Fruit fly (Drosophila melanogaster) whole organism, embryonic: ENCODE data around the gene tomb.
A peak's percentile ranks its signal among the peaks of the same experiment; 100 is the strongest.

Source experiments
- BtbVII ChIP-seq: fragments of 200-800 bp; sonication (Bioruptor generic); optimal IDR thresholded peaks from 3 replicates; lab custom pipeline; 2017; ENCODE audit warnings: missing biosample characterization, mild to moderate bottlenecking, missing genetic modification characterization
- CG10366 ChIP-seq: fragments of 200-800 bp; sonication (Bioruptor generic); IDR thresholded peaks from 2 replicates; pipeline ENCODE4 v1.3.6; 2022; ENCODE audit warnings: missing biosample characterization, missing genetic modification characterization
- CG11723 ChIP-seq: fragments of 200-800 bp; sonication (Bioruptor generic); optimal IDR thresholded peaks from 2 replicates; lab custom pipeline; 2017; ENCODE audit warnings: missing biosample characterization, mild to moderate bottlenecking, missing genetic modification characterization
- CG12071 ChIP-seq: fragments of 200-800 bp; sonication (Bioruptor generic); optimal IDR thresholded peaks from 3 replicates; lab custom pipeline; 2018; ENCODE audit warnings: missing biosample characterization, mild to moderate bottlenecking, missing genetic modification characterization
- CG14860 ChIP-seq: fragments of 200-800 bp; sonication (Bioruptor generic); IDR thresholded peaks from 3 replicates; pipeline ENCODE4 v1.3.6; 2022; ENCODE audit warnings: missing biosample characterization, missing genetic modification characterization; ENCODE audit not compliant: partially characterized antibody
- CG15269 ChIP-seq: fragments of 200-800 bp; sonication (Bioruptor generic); optimal IDR thresholded peaks from 2 replicates; lab custom pipeline; 2018; ENCODE audit warnings: missing biosample characterization, mild to moderate bottlenecking, missing genetic modification characterization, moderate library complexity
- CG17328 ChIP-seq: fragments of 200-800 bp; sonication (Bioruptor generic); IDR thresholded peaks from 2 replicates; pipeline ENCODE4 v1.3.6; 2022; ENCODE audit warnings: missing biosample characterization, missing genetic modification characterization
- CG17802 ChIP-seq: fragments of 200-800 bp; sonication (Bioruptor generic); optimal IDR thresholded peaks from 2 replicates; lab custom pipeline; 2018; ENCODE audit warnings: missing biosample characterization, mild to moderate bottlenecking, missing genetic modification characterization, moderate library complexity
- CG18599 ChIP-seq: fragments of 200-800 bp; sonication (Bioruptor generic); optimal IDR thresholded peaks from 3 replicates; lab custom pipeline; 2017; ENCODE audit warnings: missing biosample characterization, missing genetic modification characterization, mild to moderate bottlenecking, moderate library complexity, missing genetic modification reagents
- CG2875 ChIP-seq: fragments of 200-800 bp; sonication (Bioruptor generic); optimal IDR thresholded peaks from 2 replicates; lab custom pipeline; 2017; ENCODE audit warnings: missing biosample characterization, mild to moderate bottlenecking, missing genetic modification characterization, missing genetic modification reagents
- CG31224 ChIP-seq: fragments of 200-800 bp; sonication (Bioruptor generic); IDR thresholded peaks from 2 replicates; pipeline ENCODE4 v1.3.6; 2022; ENCODE audit warnings: missing biosample characterization, missing genetic modification characterization
- CG3407 ChIP-seq: fragments of 200-800 bp; sonication (Bioruptor generic); optimal IDR thresholded peaks from 2 replicates; lab custom pipeline; 2018; ENCODE audit warnings: missing biosample characterization, mild to moderate bottlenecking, missing genetic modification characterization
- CG42726 ChIP-seq: fragments of 200-800 bp; sonication (Bioruptor generic); IDR thresholded peaks from 2 replicates; pipeline ENCODE4 v1.3.6; 2022; ENCODE audit warnings: missing biosample characterization, missing genetic modification characterization; ENCODE audit not compliant: partially characterized antibody
- CG43689 ChIP-seq: fragments of 200-800 bp; sonication (Bioruptor generic); IDR thresholded peaks from 2 replicates; pipeline ENCODE4 v1.3.6; 2022; ENCODE audit warnings: missing biosample characterization, missing genetic modification characterization
- CG4404 ChIP-seq: fragments of 200-800 bp; sonication (Bioruptor generic); IDR thresholded peaks from 2 replicates; pipeline ENCODE4 v1.3.6; 2022; ENCODE audit warnings: missing biosample characterization, missing genetic modification characterization
- CG4424 ChIP-seq: fragments of 200-800 bp; sonication (Bioruptor generic); optimal IDR thresholded peaks from 3 replicates; lab custom pipeline; 2016; ENCODE audit warnings: missing biosample characterization, missing genetic modification characterization
- CG4730 ChIP-seq: fragments of 200-800 bp; sonication (Bioruptor generic); IDR thresholded peaks from 2 replicates; pipeline ENCODE4 v1.3.6; 2022; ENCODE audit warnings: missing biosample characterization, missing genetic modification characterization
- CG4820 ChIP-seq: fragments of 200-800 bp; sonication (Bioruptor generic); optimal IDR thresholded peaks from 3 replicates; lab custom pipeline; 2016; ENCODE audit warnings: missing biosample characterization, missing genetic modification characterization
- CG8765 ChIP-seq: fragments of 200-800 bp; sonication (Bioruptor generic); IDR thresholded peaks from 2 replicates; pipeline ENCODE4 v1.3.6; 2022; ENCODE audit warnings: missing biosample characterization, missing genetic modification characterization
- Dek ChIP-seq: fragments of 200-800 bp; sonication (Bioruptor generic); optimal IDR thresholded peaks from 3 replicates; lab custom pipeline; 2019; ENCODE audit warnings: missing biosample characterization, mild to moderate bottlenecking, missing genetic modification characterization, moderate library complexity
- Dll ChIP-seq: fragments of 200-800 bp; sonication (Bioruptor generic); IDR thresholded peaks from 4 replicates; pipeline ENCODE4 v1.3.6; 2022; ENCODE audit warnings: missing biosample characterization, missing genetic modification characterization; ENCODE audit not compliant: partially characterized antibody
- ERR ChIP-seq: fragments of 200-800 bp; sonication (Bioruptor generic); optimal IDR thresholded peaks from 2 replicates; lab custom pipeline; 2016; ENCODE audit warnings: missing biosample characterization, missing genetic modification characterization
- MESR4 ChIP-seq: fragments of 200-800 bp; sonication (Bioruptor generic); optimal IDR thresholded peaks from 2 replicates; lab custom pipeline; 2018; ENCODE audit warnings: missing biosample characterization, mild to moderate bottlenecking, missing genetic modification characterization, moderate library complexity
- Max ChIP-seq: fragments of 200-800 bp; sonication (Bioruptor generic); optimal IDR thresholded peaks from 2 replicates; lab custom pipeline; 2016; ENCODE audit warnings: missing biosample characterization, mild to moderate bottlenecking, missing genetic modification characterization
- Nf-YA ChIP-seq: fragments of 200-800 bp; sonication (Bioruptor generic); IDR thresholded peaks from 2 replicates; pipeline ENCODE4 v1.3.6; 2022; ENCODE audit warnings: missing biosample characterization, missing genetic modification characterization
- Ravus ChIP-seq: fragments of 200-800 bp; sonication (Bioruptor generic); IDR thresholded peaks from 2 replicates; pipeline ENCODE4 v1.3.6; 2022; ENCODE audit warnings: missing biosample characterization, missing genetic modification characterization
- Scr ChIP-seq: fragments of 200-800 bp; sonication (Bioruptor generic); IDR thresholded peaks from 2 replicates; pipeline ENCODE4 v1.3.6; 2022; ENCODE audit warnings: missing biosample characterization, missing genetic modification characterization; ENCODE audit not compliant: partially characterized antibody
- Ssrp ChIP-seq: fragments of 200-800 bp; sonication (Bioruptor generic); optimal IDR thresholded peaks from 2 replicates; lab custom pipeline; 2018; ENCODE audit warnings: missing biosample characterization, mild to moderate bottlenecking, missing genetic modification characterization, moderate library complexity
- Stat92E ChIP-seq, 3 experiments: fragments of >200 bp in 2 of 3; fragments of 200-800 bp in 1 of 3; sonication (Bioruptor generic) in 1 of 3; optimal IDR thresholded peaks; 2 replicates each; lab custom pipeline; 2017 to 2019; ENCODE audit warnings: missing biosample characterization in 3 of 3, missing genetic modification characterization in 3 of 3, mild to moderate bottlenecking in 1 of 3, moderate library complexity in 1 of 3
- az2 ChIP-seq: fragments of 200-800 bp; sonication (Bioruptor generic); optimal IDR thresholded peaks from 3 replicates; lab custom pipeline; 2016; ENCODE audit warnings: missing biosample characterization, missing genetic modification characterization
- bsh ChIP-seq, 2 experiments: fragments of 200-800 bp; sonication (Bioruptor generic); optimal IDR thresholded peaks; 2 replicates each; lab custom pipeline; 2017 to 2018; ENCODE audit warnings: mild to moderate bottlenecking in 2 of 2, missing biosample characterization in 2 of 2, missing genetic modification characterization in 2 of 2, moderate library complexity in 1 of 2
- caup ChIP-seq: fragments of 200-800 bp; sonication (Bioruptor generic); optimal IDR thresholded peaks from 3 replicates; lab custom pipeline; 2017; ENCODE audit warnings: missing biosample characterization, mild to moderate bottlenecking, missing genetic modification characterization, moderate library complexity; ENCODE audit not compliant: severe bottlenecking
- fd102C ChIP-seq: fragments of 200-800 bp; sonication (Bioruptor generic); optimal IDR thresholded peaks from 2 replicates; lab custom pipeline; 2018; ENCODE audit warnings: missing biosample characterization, mild to moderate bottlenecking, missing genetic modification characterization, moderate library complexity
- gsb ChIP-seq: fragments of 200-800 bp; sonication (Bioruptor generic); IDR thresholded peaks from 2 replicates; pipeline ENCODE4 v1.3.6; 2022; ENCODE audit warnings: missing biosample characterization, missing genetic modification characterization
- maf-S ChIP-seq: fragments of 200-800 bp; sonication (Bioruptor generic); optimal IDR thresholded peaks from 2 replicates; lab custom pipeline; 2016; ENCODE audit warnings: missing biosample characterization, missing genetic modification characterization
- pan ChIP-seq, 4 experiments: fragments of >200 bp in 3 of 4; fragments of 200-800 bp in 1 of 4; sonication (Bioruptor generic) in 1 of 4; optimal IDR thresholded peaks in 3 of 4; IDR thresholded peaks in 1 of 4; 2 replicates each; pipeline versions ENCODE4 v1.3.6 to Lab custom; 2017 to 2022; ENCODE audit warnings: missing biosample characterization in 2 of 4, missing genetic modification characterization in 2 of 4, mixed read lengths in 1 of 4
- ranshi ChIP-seq: fragments of 200-800 bp; sonication (Bioruptor generic); IDR thresholded peaks from 2 replicates; pipeline ENCODE4 v1.3.6; 2022; ENCODE audit warnings: missing biosample characterization, missing genetic modification characterization
- row ChIP-seq: fragments of 200-800 bp; sonication (Bioruptor generic); IDR thresholded peaks from 3 replicates; pipeline ENCODE4 v1.3.6; 2022; ENCODE audit warnings: missing biosample characterization, missing genetic modification characterization
- salm ChIP-seq: fragments of 200-800 bp; sonication (Bioruptor generic); optimal IDR thresholded peaks from 2 replicates; lab custom pipeline; 2018; ENCODE audit warnings: missing biosample characterization, mild to moderate bottlenecking, missing genetic modification characterization
- schlank ChIP-seq: fragments of 200-800 bp; sonication (Bioruptor generic); optimal IDR thresholded peaks from 2 replicates; lab custom pipeline; 2018; ENCODE audit warnings: missing biosample characterization, mild to moderate bottlenecking, missing genetic modification characterization
- sd ChIP-seq: fragments of 200-800 bp; sonication (Bioruptor generic); optimal IDR thresholded peaks from 3 replicates; lab custom pipeline; 2018; ENCODE audit warnings: missing biosample characterization, mild to moderate bottlenecking, missing genetic modification characterization, moderate library complexity
- sima ChIP-seq: fragments of 200-800 bp; sonication (Bioruptor generic); optimal IDR thresholded peaks from 2 replicates; lab custom pipeline; 2016; ENCODE audit warnings: missing biosample characterization, missing genetic modification characterization
- sna ChIP-seq: fragments of 200-800 bp; sonication (Bioruptor generic); IDR thresholded peaks from 2 replicates; pipeline ENCODE4 v1.3.6; 2022; ENCODE audit warnings: missing biosample characterization, missing genetic modification characterization; ENCODE audit not compliant: partially characterized antibody
- ssp ChIP-seq: fragments of 200-800 bp; sonication (Bioruptor generic); IDR thresholded peaks from 2 replicates; pipeline ENCODE4 v1.3.6; 2022; ENCODE audit warnings: missing biosample characterization, missing genetic modification characterization
- twi ChIP-seq: fragments of 200-800 bp; optimal IDR thresholded peaks from 2 replicates; lab custom pipeline; 2019; ENCODE audit warnings: missing biosample characterization, mild to moderate bottlenecking, missing genetic modification characterization, moderate library complexity
- unc-4 ChIP-seq: fragments of 200-800 bp; sonication (Bioruptor generic); IDR thresholded peaks from 2 replicates; pipeline ENCODE4 v1.3.6; 2022; ENCODE audit warnings: missing biosample characterization, missing genetic modification characterization; ENCODE audit not compliant: partially characterized antibody
- vfl ChIP-seq: fragments of 200-800 bp; sonication (Bioruptor generic); optimal IDR thresholded peaks from 2 replicates; lab custom pipeline; 2016; ENCODE audit warnings: missing biosample characterization, missing genetic modification characterization
- vnd ChIP-seq: fragments of 200-800 bp; sonication (Bioruptor generic); IDR thresholded peaks from 3 replicates; pipeline ENCODE4 v1.3.6; 2022; ENCODE audit warnings: missing biosample characterization, missing genetic modification characterization; ENCODE audit not compliant: partially characterized antibody

tomb gene

DNA sequence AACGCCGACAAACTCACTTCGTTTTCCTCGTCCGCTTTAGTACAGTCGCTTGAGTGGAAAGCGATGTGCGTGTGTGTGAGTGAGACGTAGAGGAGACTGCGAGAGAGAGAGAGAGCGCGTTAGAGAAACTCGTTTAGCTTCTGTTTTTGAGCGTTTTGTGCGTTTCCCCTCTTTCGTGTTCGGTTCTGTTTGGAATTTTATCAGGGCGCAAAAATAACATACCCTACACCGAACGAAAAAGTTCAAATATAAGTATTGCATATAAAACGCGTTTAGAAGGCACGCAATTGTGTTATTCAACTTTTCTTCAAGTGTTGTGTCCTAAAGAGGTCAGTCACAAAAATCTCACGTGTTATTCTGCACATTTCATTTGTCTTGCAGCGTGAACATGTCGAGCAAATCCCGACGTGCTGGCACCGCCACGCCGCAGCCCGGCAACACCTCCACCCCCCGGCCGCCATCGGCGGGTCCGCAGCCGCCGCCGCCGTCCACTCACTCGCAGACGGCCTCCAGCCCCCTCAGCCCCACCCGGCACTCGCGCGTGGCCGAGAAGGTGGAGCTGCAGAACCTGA lies 6.5 kb upstream of the tomb start (continued):
- no peak for TF ChIP-seq pan (optimal IDR thresholded peaks at IDR 0.05; lab: Kevin White, UChicago)
- peak in 1 of 2 experiments; percentile 44 for TF ChIP-seq pan (GFP tag; optimal IDR thresholded peaks at IDR 0.05 in 1 of 2, IDR thresholded peaks at IDR 0.05 in 1 of 2)
- no peak for TF ChIP-seq Nf-YA (GFP tag; lab: Robert Waterston, UW)
- TF ChIP-seq fd102C = no peak
- TF ChIP-seq MESR4 (GFP tag; lab: Kevin White, UChicago) = peak; percentile 15
- peak; percentile 99 for TF ChIP-seq sd
- TF ChIP-seq row = peak; percentile 82
- TF ChIP-seq Scr (GFP tag; lab: Robert Waterston, UW) = no peak
- no peak for TF ChIP-seq CG15269 (tag; lab: Kevin White, UChicago)
- peak; percentile 37 for TF ChIP-seq az2 (GFP tag; lab: Kevin White, UChicago)
- TF ChIP-seq CG4424 (GFP tag; lab: Kevin White, UChicago) = peak; percentile 50
- TF ChIP-seq Dll (GFP tag; lab: Robert Waterston, UW) = 0 out of 4 replicates have a peak, but pooled peaks have one; percentile 9
- no peak for TF ChIP-seq sna (GFP tag; lab: Robert Waterston, UW)
- TF ChIP-seq CG17802 (tag; lab: Kevin White, UChicago) = no peak
- peak in 1 of 2 experiments; percentile 55 for TF ChIP-seq bsh (GFP tag; optimal IDR thresholded peaks at IDR 0.05; lab: Kevin White, UChicago)
- no peak for TF ChIP-seq sima (GFP tag; lab: Kevin White, UChicago)
- peak; percentile 52; the same call in 1 of the 2 replicates for TF ChIP-seq ssp
- no peak for TF ChIP-seq unc-4 (GFP tag; lab: Robert Waterston, UW)
- TF ChIP-seq CG4730 (GFP tag; lab: Robert Waterston, UW) = no peak
- TF ChIP-seq CG10366 (GFP tag; lab: Robert Waterston, UW) = peak; percentile 21; the same call in 1 of the 2 replicates
- TF ChIP-seq Max (GFP tag; lab: Kevin White, UChicago) = peak; percentile 1
- TF ChIP-seq schlank (tag; lab: Kevin White, UChicago) = peak; percentile 14
- no peak for TF ChIP-seq Ssrp
- TF ChIP-seq CG3407 = no peak
- TF ChIP-seq ERR (GFP tag; lab: Kevin White, UChicago) = peak; percentile 82
- peak; percentile 54; the same call in 1 of the 2 replicates for TF ChIP-seq CG42726 (GFP tag; lab: Robert Waterston, UW)
- TF ChIP-seq caup (GFP tag; lab: Kevin White, UChicago) = peak; percentile 66
- TF ChIP-seq BtbVII (GFP tag; lab: Kevin White, UChicago) = no peak
- no peak for TF ChIP-seq CG2875 (GFP tag; lab: Kevin White, UChicago)
- TF ChIP-seq CG11723 (GFP tag; lab: Kevin White, UChicago) = no peak
- TF ChIP-seq maf-S (GFP tag; lab: Kevin White, UChicago) = peak; percentile 7
- TF ChIP-seq CG43689 (GFP tag; lab: Robert Waterston, UW) = no peak
- peak; percentile 39 for TF ChIP-seq Dek (tag; lab: Kevin White, UChicago)
- no peak for TF ChIP-seq salm
- no peak for TF ChIP-seq twi
- peak; percentile 74 for TF ChIP-seq CG18599 (GFP tag; lab: Kevin White, UChicago)
- peak; percentile 52 for TF ChIP-seq CG17328 (GFP tag; lab: Robert Waterston, UW)
- no peak for TF ChIP-seq vfl (GFP tag; lab: Kevin White, UChicago)
- TF ChIP-seq CG8765 (GFP tag; lab: Robert Waterston, UW) = no peak
- peak; percentile 47; the same call in 1 of the 2 replicates for TF ChIP-seq ranshi (GFP tag; lab: Robert Waterston, UW)
- TF ChIP-seq CG4820 (GFP tag; lab: Kevin White, UChicago) = no peak
- TF ChIP-seq CG12071 = peak; percentile 32
- TF ChIP-seq Stat92E (GFP tag; optimal IDR thresholded peaks at IDR 0.05; lab: Kevin White, UChicago) = no peak
- 0 out of 2 replicates have a peak, but pooled peaks have one; percentile 23 for TF ChIP-seq CG4404
- TF ChIP-seq vnd = no peak
- no peak; the same call in 1 of the 2 replicates for TF ChIP-seq CG31224
- no peak for TF ChIP-seq CG14860 (GFP tag; lab: Robert Waterston, UW)
- peak; percentile 46; the same call in 1 of the 2 replicates for TF ChIP-seq gsb (GFP tag; lab: Robert Waterston, UW)
- TF ChIP-seq Ravus = no peak
